Worm (Caenorhabditis elegans) whole organism, young adult: ENCODE results near the gene lin-22.

ENCODE experiments used
- B0019.2 ChIP-seq: fragments of 200-800 bp; sonication (Bioruptor generic); conservative IDR thresholded peaks from 2 replicates; pipeline ENCODE4 v1.3.6; 2022; ENCODE audit warnings: missing genetic modification reagents, missing genetic modification characterization, missing compliant biosample characterization
- B0336.3 ChIP-seq: fragments of 200-800 bp; sonication (Bioruptor generic); IDR thresholded peaks from 2 replicates; pipeline ENCODE4 v1.3.6; 2022; ENCODE audit warnings: missing genetic modification characterization, missing compliant biosample characterization
- D2030.7 ChIP-seq: fragments of 200-800 bp; sonication (Bioruptor generic); IDR thresholded peaks from 2 replicates; pipeline ENCODE4 v1.3.6; 2022; ENCODE audit warnings: missing genetic modification reagents, missing genetic modification characterization, missing compliant biosample characterization
- F22D6.2 ChIP-seq: sonication (generic microtip); optimal IDR thresholded peaks from 2 replicates; lab custom pipeline; 2016; ENCODE audit warnings: mild to moderate bottlenecking, missing genetic modification characterization, missing compliant biosample characterization
- F33H1.4 ChIP-seq: fragments of 200-800 bp; sonication (Bioruptor generic); IDR thresholded peaks from 2 replicates; pipeline ENCODE4 v1.3.6; 2022; ENCODE audit warnings: missing genetic modification reagents, missing genetic modification characterization, missing compliant biosample characterization
- F37B4.10 ChIP-seq: fragments of 200-800 bp; sonication (Bioruptor generic); IDR thresholded peaks from 2 replicates; pipeline ENCODE4 v1.3.6; 2022; ENCODE audit warnings: missing genetic modification characterization, missing compliant biosample characterization
- F39B2.1 ChIP-seq: fragments of 200-800 bp; sonication (Bioruptor generic); IDR thresholded peaks from 2 replicates; pipeline ENCODE4 v1.3.6; 2022; ENCODE audit warnings: missing genetic modification reagents, missing genetic modification characterization, missing compliant biosample characterization
- F55B11.4 ChIP-seq: sonication (generic microtip); optimal IDR thresholded peaks from 2 replicates; lab custom pipeline; 2016; ENCODE audit warnings: missing compliant biosample characterization, missing genetic modification characterization, borderline replicate concordance; ENCODE audit not compliant: insufficient read depth
- Y53F4B.3 ChIP-seq: fragments of 200-800 bp; sonication (Bioruptor generic); IDR thresholded peaks from 2 replicates; pipeline ENCODE4 v1.3.6; 2022; ENCODE audit warnings: missing genetic modification reagents, missing genetic modification characterization, missing compliant biosample characterization
- Y53G8AR.9 ChIP-seq: fragments of 200-800 bp; sonication (Bioruptor generic); conservative IDR thresholded peaks from 2 replicates; pipeline ENCODE4 v1.3.6; 2022; ENCODE audit warnings: missing genetic modification reagents, missing genetic modification characterization, missing compliant biosample characterization
- Y95B8A.8 ChIP-seq: fragments of 200-800 bp; sonication (Bioruptor generic); IDR thresholded peaks from 2 replicates; pipeline ENCODE4 v1.3.6; 2022; ENCODE audit warnings: missing genetic modification reagents, missing genetic modification characterization, missing compliant biosample characterization
- ama-1 ChIP-seq, 3 experiments: fragments of 150-350 bp in 1 of 3; sonication (generic microtip) in 2 of 3; optimal IDR thresholded peaks; 2 replicates each; lab custom pipeline; 2014 to 2018; ENCODE audit warnings: missing biosample characterization in 2 of 3, missing genetic modification characterization in 2 of 3, missing genetic modification reagents in 2 of 3
- attf-3 ChIP-seq: fragments of 200-800 bp; sonication (Bioruptor generic); conservative IDR thresholded peaks from 2 replicates; pipeline ENCODE4 v1.3.6; 2022; ENCODE audit warnings: missing genetic modification reagents, missing genetic modification characterization, missing compliant biosample characterization
- bed-1 ChIP-seq: fragments of 200-800 bp; sonication (Bioruptor generic); IDR thresholded peaks from 2 replicates; pipeline ENCODE4 v1.3.6; 2022; ENCODE audit warnings: missing genetic modification reagents, missing genetic modification characterization, missing compliant biosample characterization
- bed-2 ChIP-seq: fragments of 200-800 bp; sonication (Bioruptor generic); IDR thresholded peaks from 2 replicates; pipeline ENCODE4 v1.3.6; 2022; ENCODE audit warnings: missing genetic modification reagents, missing genetic modification characterization, missing compliant biosample characterization
- ccch-3 ChIP-seq: fragments of 200-800 bp; sonication (Bioruptor generic); optimal IDR thresholded peaks from 2 replicates; lab custom pipeline; 2018; ENCODE audit warnings: mild to moderate bottlenecking, missing genetic modification characterization, missing compliant biosample characterization
- cebp-2 ChIP-seq: fragments of 200-800 bp; sonication (Bioruptor generic); IDR thresholded peaks from 2 replicates; pipeline ENCODE4 v1.3.6; 2022; ENCODE audit warnings: missing genetic modification characterization, missing compliant biosample characterization
- ceh-100 ChIP-seq: fragments of 200-800 bp; sonication (Bioruptor generic); IDR thresholded peaks from 2 replicates; pipeline ENCODE4 v1.3.6; 2022; ENCODE audit warnings: missing genetic modification reagents, missing genetic modification characterization, missing compliant biosample characterization
- ceh-40 ChIP-seq: fragments of 200-800 bp; sonication (Bioruptor generic); IDR thresholded peaks from 2 replicates; pipeline ENCODE4 v1.3.6; 2022; ENCODE audit warnings: missing genetic modification characterization, missing compliant biosample characterization
- ceh-58 ChIP-seq: fragments of 200-800 bp; sonication (Bioruptor generic); IDR thresholded peaks from 2 replicates; pipeline ENCODE4 v1.3.6; 2022; ENCODE audit warnings: missing genetic modification characterization, missing compliant biosample characterization
- dpl-1 ChIP-seq: fragments of 150-350 bp; optimal IDR thresholded peaks from 2 replicates; lab custom pipeline; 2014; ENCODE audit warnings: missing biosample characterization, missing genetic modification reagents, missing genetic modification characterization
- efl-1 ChIP-seq: fragments of 150-350 bp; optimal IDR thresholded peaks from 2 replicates; lab custom pipeline; 2014; ENCODE audit warnings: missing biosample characterization, missing genetic modification reagents, missing genetic modification characterization
- egl-44 ChIP-seq: fragments of 200-800 bp; sonication (Bioruptor generic); IDR thresholded peaks from 2 replicates; pipeline ENCODE4 v1.3.6; 2022; ENCODE audit warnings: missing genetic modification reagents, missing genetic modification characterization, missing compliant biosample characterization
- egrh-3 ChIP-seq: fragments of 200-800 bp; sonication (Bioruptor generic); IDR thresholded peaks from 2 replicates; pipeline ENCODE4 v1.3.6; 2022; ENCODE audit warnings: missing genetic modification reagents, missing genetic modification characterization, missing compliant biosample characterization
- ekl-4 ChIP-seq: fragments of 200-800 bp; sonication (Bioruptor generic); IDR thresholded peaks from 2 replicates; pipeline ENCODE4 v1.3.6; 2022; ENCODE audit warnings: missing genetic modification reagents, missing genetic modification characterization, missing compliant biosample characterization
- hmg-1.2 ChIP-seq: fragments of 200-800 bp; sonication (Bioruptor generic); IDR thresholded peaks from 2 replicates; pipeline ENCODE4 v1.3.6; 2022; ENCODE audit warnings: missing genetic modification reagents, missing genetic modification characterization, missing compliant biosample characterization
- hmg-20 ChIP-seq: fragments of 200-800 bp; sonication (Bioruptor generic); IDR thresholded peaks from 2 replicates; pipeline ENCODE4 v1.3.6; 2022; ENCODE audit warnings: missing genetic modification reagents, missing genetic modification characterization, missing compliant biosample characterization
- hsf-1 ChIP-seq: fragments of 200-800 bp; sonication (Bioruptor generic); IDR thresholded peaks from 2 replicates; pipeline ENCODE4 v1.3.6; 2022; ENCODE audit warnings: missing genetic modification reagents, missing genetic modification characterization, missing compliant biosample characterization
- lin-26 ChIP-seq: fragments of 200-800 bp; sonication (Bioruptor generic); IDR thresholded peaks from 2 replicates; pipeline ENCODE4 v1.3.6; 2022; ENCODE audit warnings: missing genetic modification reagents, missing genetic modification characterization, missing compliant biosample characterization
- lin-35 ChIP-seq, 3 experiments: fragments of 150-350 bp in 2 of 3; sonication (generic microtip) in 1 of 3; optimal IDR thresholded peaks; 2 replicates each; lab custom pipeline; 2014 to 2018; ENCODE audit warnings: missing biosample characterization in 3 of 3, missing genetic modification characterization in 3 of 3, missing genetic modification reagents in 3 of 3
- madf-6 ChIP-seq: fragments of 200-800 bp; sonication (Bioruptor generic); IDR thresholded peaks from 2 replicates; pipeline ENCODE4 v1.3.6; 2022; ENCODE audit warnings: missing genetic modification reagents, missing genetic modification characterization, missing compliant biosample characterization
- mcd-1 ChIP-seq: fragments of 200-800 bp; sonication (Bioruptor generic); IDR thresholded peaks from 2 replicates; pipeline ENCODE4 v1.3.6; 2022; ENCODE audit warnings: missing genetic modification reagents, missing genetic modification characterization, missing compliant biosample characterization
- nfya-2 ChIP-seq: fragments of 200-800 bp; sonication (Bioruptor generic); IDR thresholded peaks from 2 replicates; pipeline ENCODE4 v1.3.6; 2022; ENCODE audit warnings: missing genetic modification reagents, missing genetic modification characterization, missing compliant biosample characterization
- nhr-120 ChIP-seq: fragments of 200-800 bp; sonication (Bioruptor generic); IDR thresholded peaks from 2 replicates; pipeline ENCODE4 v1.3.6; 2022; ENCODE audit warnings: missing genetic modification characterization, missing compliant biosample characterization
- nhr-80 ChIP-seq: sonication (generic microtip); optimal IDR thresholded peaks from 2 replicates; lab custom pipeline; 2016; ENCODE audit warnings: missing genetic modification characterization, missing compliant biosample characterization
- pbrm-1 ChIP-seq: fragments of 200-800 bp; sonication (Bioruptor generic); IDR thresholded peaks from 2 replicates; pipeline ENCODE4 v1.3.6; 2022; ENCODE audit warnings: missing genetic modification reagents, missing genetic modification characterization, missing compliant biosample characterization
- sdz-38 ChIP-seq: sonication (generic microtip); optimal IDR thresholded peaks from 2 replicates; lab custom pipeline; 2016; ENCODE audit warnings: missing genotype, missing genetic modification characterization, missing compliant biosample characterization
- sea-2 ChIP-seq: fragments of 200-800 bp; sonication (Bioruptor generic); IDR thresholded peaks from 2 replicates; pipeline ENCODE4 v1.3.6; 2022; ENCODE audit warnings: missing genetic modification characterization, missing compliant biosample characterization
- snpc-1.1 ChIP-seq: sonication (generic microtip); optimal IDR thresholded peaks from 2 replicates; lab custom pipeline; 2017; ENCODE audit warnings: missing genetic modification characterization, mild to moderate bottlenecking, missing compliant biosample characterization, antibody characterized with exemption, moderate library complexity, missing genotype, missing genetic modification reagents; ENCODE audit not compliant: insufficient read depth
- snpc-3.4 ChIP-seq: sonication (generic microtip); optimal IDR thresholded peaks from 2 replicates; lab custom pipeline; 2017; ENCODE audit warnings: missing genetic modification characterization, mild to moderate bottlenecking, missing compliant biosample characterization, antibody characterized with exemption, moderate library complexity, missing genotype, missing genetic modification reagents
- snpc-4 ChIP-seq, 5 experiments: fragments of 150-350 bp in 1 of 5; sonication (generic microtip) in 4 of 5; optimal IDR thresholded peaks; 2 replicates each; lab custom pipeline; 2014 to 2018; ENCODE audit warnings: missing genetic modification characterization in 5 of 5, missing biosample characterization in 3 of 5, antibody characterized with exemption in 2 of 5, mild to moderate bottlenecking in 2 of 5, missing compliant biosample characterization in 2 of 5, missing genotype in 2 of 5, moderate library complexity in 2 of 5, missing genetic modification reagents in 1 of 5
- somi-1 ChIP-seq: fragments of 200-800 bp; sonication (Bioruptor generic); optimal IDR thresholded peaks from 2 replicates; lab custom pipeline; 2018; ENCODE audit warnings: mild to moderate bottlenecking, missing genetic modification characterization, missing compliant biosample characterization
- tbx-9 ChIP-seq: sonication (generic microtip); optimal IDR thresholded peaks from 2 replicates; lab custom pipeline; 2016; ENCODE audit warnings: borderline replicate concordance, missing genetic modification characterization, inconsistent platforms, missing compliant biosample characterization
- unc-130 ChIP-seq: sonication (generic microtip); optimal IDR thresholded peaks from 2 replicates; lab custom pipeline; 2016; ENCODE audit warnings: missing genetic modification reagents, missing genetic modification characterization, missing compliant biosample characterization
- xnd-1 ChIP-seq: sonication (generic microtip); optimal IDR thresholded peaks from 2 replicates; lab custom pipeline; 2016; ENCODE audit warnings: missing genotype, missing genetic modification reagents, missing genetic modification characterization, missing compliant biosample characterization
- zfh-2 ChIP-seq: fragments of 200-800 bp; sonication (Bioruptor generic); conservative IDR thresholded peaks from 2 replicates; pipeline ENCODE4 v1.3.6; 2022; ENCODE audit warnings: missing genetic modification reagents, missing genetic modification characterization, missing compliant biosample characterization
- ztf-25 ChIP-seq: fragments of 200-800 bp; sonication (Bioruptor generic); IDR thresholded peaks from 2 replicates; pipeline ENCODE4 v1.3.6; 2022; ENCODE audit warnings: missing genetic modification reagents, missing genetic modification characterization, missing compliant biosample characterization

The lin-22 gene

DNA sequence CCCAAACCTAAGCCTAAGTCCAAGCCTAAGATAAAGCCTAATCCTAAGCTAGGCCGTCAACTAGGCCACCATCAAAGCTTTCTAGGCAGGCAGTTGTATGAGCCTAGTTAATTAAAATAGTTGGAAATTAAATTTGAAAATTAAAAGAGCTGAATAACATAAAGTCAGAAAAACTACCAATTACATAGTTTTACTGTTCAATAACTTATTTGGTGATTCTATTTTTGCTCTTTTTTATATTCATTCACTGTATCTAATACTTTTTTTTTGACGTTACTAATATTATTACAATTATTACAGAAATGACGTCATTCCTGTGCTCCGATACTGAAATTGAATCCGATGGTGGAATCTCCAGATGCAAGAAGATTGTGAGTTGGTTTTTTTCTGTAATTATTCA, at the start of gene lin-22:
lin-22 (plus strand) TSS at position 301 of the 400 bp plus-strand sequence.
- TF ChIP-seq unc-130 (GFP tag; lab: Kevin White, UChicago), result no peak
- no peak for TF ChIP-seq snpc-1.1 (tag; lab: Kevin White, UChicago)
- TF ChIP-seq Y53F4B.3 (GFP tag; lab: Robert Waterston, UW), result no peak
- TF ChIP-seq Y95B8A.8 (GFP tag; lab: Robert Waterston, UW), result no peak
- no peak for TF ChIP-seq bed-2 (GFP tag; lab: Robert Waterston, UW)
- TF ChIP-seq nhr-120 (GFP tag; lab: Robert Waterston, UW), result no peak
- no peak for TF ChIP-seq cebp-2 (GFP tag; lab: Robert Waterston, UW)
- TF ChIP-seq lin-35 (GFP tag; optimal IDR thresholded peaks at IDR 0.05; lab: Kevin White, UChicago), result no peak
- no peak for TF ChIP-seq B0019.2 (GFP tag; lab: Robert Waterston, UW)
- TF ChIP-seq ceh-40 (GFP tag; lab: Robert Waterston, UW), result no peak
- TF ChIP-seq ekl-4, result no peak
- TF ChIP-seq F37B4.10 (GFP tag; lab: Robert Waterston, UW), result no peak
- TF ChIP-seq hmg-1.2 (GFP tag; lab: Robert Waterston, UW), result no peak
- TF ChIP-seq B0336.3, result no peak
- TF ChIP-seq efl-1 (GFP tag; lab: Kevin White, UChicago), result no peak
- TF ChIP-seq sdz-38 (tag; lab: Kevin White, UChicago), result no peak
- TF ChIP-seq sea-2, result no peak
- TF ChIP-seq, all 124 proteins: peak for 0

DNA sequence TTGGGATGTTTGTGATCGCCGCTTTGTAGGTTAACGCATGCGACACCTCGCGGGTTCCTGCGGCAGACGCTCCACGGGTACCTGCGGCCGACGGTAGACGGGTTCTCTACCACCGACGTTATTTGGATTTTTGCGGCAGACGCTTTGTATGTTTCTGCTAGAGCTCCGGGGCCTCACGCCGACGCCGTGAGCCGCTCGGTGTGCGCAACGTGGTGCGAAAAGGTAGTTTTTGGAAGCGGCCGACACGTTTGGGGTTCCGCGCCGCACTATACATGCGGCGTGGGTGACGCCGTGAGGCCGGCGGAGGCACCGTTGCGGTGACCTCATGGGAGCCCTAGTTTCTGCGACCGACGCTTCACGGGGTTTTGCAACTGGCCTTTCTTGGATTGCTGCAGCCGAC, 48.5 kb upstream of the lin-22 start:
- TF ChIP-seq xnd-1 (no peak), F33H1.4 (GFP tag; lab: Robert Waterston, UW) (0 out of 2 replicates have a peak, but pooled peaks have one; percentile 18), bed-2 (GFP tag; lab: Robert Waterston, UW) (no peak), F22D6.2 (no peak), F55B11.4 (tag; lab: Kevin White, UChicago) (no peak), ccch-3 (GFP tag; lab: Kevin White, UChicago) (no peak), snpc-3.4 (tag; lab: Kevin White, UChicago) (no peak), madf-6 (GFP tag; lab: Robert Waterston, UW) (no peak), somi-1 (no peak), ama-1 (optimal IDR thresholded peaks at IDR 0.05; lab: Kevin White, UChicago) (no peak), ama-1 (GFP tag; optimal IDR thresholded peaks at IDR 0.05; lab: Kevin White, UChicago) (no peak), F37B4.10 (GFP tag; lab: Robert Waterston, UW) (no peak), ceh-100 (no peak), Y53G8AR.9 (GFP tag; lab: Robert Waterston, UW) (no peak), lin-26 (GFP tag; lab: Robert Waterston, UW) (no peak), mcd-1 (GFP tag; lab: Robert Waterston, UW) (peak; percentile 27; the same call in 1 of the 2 replicates), F39B2.1 (GFP tag; lab: Robert Waterston, UW) (no peak), D2030.7 (GFP tag; lab: Robert Waterston, UW) (no peak), ceh-58 (GFP tag; lab: Robert Waterston, UW) (no peak), cebp-2 (GFP tag; lab: Robert Waterston, UW) (no peak), snpc-4 (GFP tag; optimal IDR thresholded peaks at IDR 0.05; lab: Kevin White, UChicago) (no peak), snpc-4 (tag; optimal IDR thresholded peaks at IDR 0.05; lab: Kevin White, UChicago) (peak in 1 of 4 experiments; percentile 74), hmg-20 (no peak), nfya-2 (GFP tag; lab: Robert Waterston, UW) (no peak), hsf-1 (no peak), ztf-25 (GFP tag; lab: Robert Waterston, UW) (no peak), egl-44 (no peak), attf-3 (no peak), tbx-9 (tag; lab: Kevin White, UChicago) (no peak), dpl-1 (GFP tag; lab: Kevin White, UChicago) (no peak), nhr-80 (tag; lab: Kevin White, UChicago) (no peak), bed-1 (GFP tag; lab: Robert Waterston, UW) (no peak), zfh-2 (GFP tag; lab: Robert Waterston, UW) (peak; percentile 90), pbrm-1 (GFP tag; lab: Robert Waterston, UW) (no peak), egrh-3 (GFP tag; lab: Robert Waterston, UW) (peak; percentile 76; the same call in 1 of the 2 replicates), sdz-38 (tag; lab: Kevin White, UChicago) (no peak)
